Worm (Caenorhabditis elegans) whole organism, young adult: ENCODE results near the gene cec-1.
A peak's percentile ranks its signal among the peaks of the same experiment; 100 is the strongest.

Source experiments
- F22D6.2 ChIP-seq: sonication (generic microtip); optimal IDR thresholded peaks from 2 replicates; lab custom pipeline; 2016; ENCODE audit warnings: mild to moderate bottlenecking, missing genetic modification characterization, missing compliant biosample characterization
- bed-1 ChIP-seq: fragments of 200-800 bp; sonication (Bioruptor generic); IDR thresholded peaks from 2 replicates; pipeline ENCODE4 v1.3.6; 2022; ENCODE audit warnings: missing genetic modification reagents, missing genetic modification characterization, missing compliant biosample characterization
- lin-35 ChIP-seq, 3 experiments: fragments of 150-350 bp in 2 of 3; sonication (generic microtip) in 1 of 3; optimal IDR thresholded peaks; 2 replicates each; lab custom pipeline; 2014 to 2018; ENCODE audit warnings: missing biosample characterization in 3 of 3, missing genetic modification characterization in 3 of 3, missing genetic modification reagents in 3 of 3
- lsy-27 ChIP-seq: sonication (generic microtip); optimal IDR thresholded peaks from 2 replicates; lab custom pipeline; 2017; ENCODE audit warnings: missing genetic modification characterization, mild to moderate bottlenecking, missing compliant biosample characterization, antibody characterized with exemption, missing genotype, borderline replicate concordance; ENCODE audit not compliant: insufficient read depth
- nhr-80 ChIP-seq: sonication (generic microtip); optimal IDR thresholded peaks from 2 replicates; lab custom pipeline; 2016; ENCODE audit warnings: missing genetic modification characterization, missing compliant biosample characterization
- nhr-90 ChIP-seq: sonication (generic microtip); optimal IDR thresholded peaks from 2 replicates; lab custom pipeline; 2016; ENCODE audit warnings: missing genotype, mild to moderate bottlenecking, missing genetic modification characterization, missing compliant biosample characterization
- somi-1 ChIP-seq: fragments of 200-800 bp; sonication (Bioruptor generic); optimal IDR thresholded peaks from 2 replicates; lab custom pipeline; 2018; ENCODE audit warnings: mild to moderate bottlenecking, missing genetic modification characterization, missing compliant biosample characterization
- unc-62 ChIP-seq: fragments of 150-350 bp; optimal IDR thresholded peaks from 2 replicates; lab custom pipeline; 2014; ENCODE audit warnings: missing biosample characterization, missing genetic modification reagents, missing genetic modification characterization

DNA sequence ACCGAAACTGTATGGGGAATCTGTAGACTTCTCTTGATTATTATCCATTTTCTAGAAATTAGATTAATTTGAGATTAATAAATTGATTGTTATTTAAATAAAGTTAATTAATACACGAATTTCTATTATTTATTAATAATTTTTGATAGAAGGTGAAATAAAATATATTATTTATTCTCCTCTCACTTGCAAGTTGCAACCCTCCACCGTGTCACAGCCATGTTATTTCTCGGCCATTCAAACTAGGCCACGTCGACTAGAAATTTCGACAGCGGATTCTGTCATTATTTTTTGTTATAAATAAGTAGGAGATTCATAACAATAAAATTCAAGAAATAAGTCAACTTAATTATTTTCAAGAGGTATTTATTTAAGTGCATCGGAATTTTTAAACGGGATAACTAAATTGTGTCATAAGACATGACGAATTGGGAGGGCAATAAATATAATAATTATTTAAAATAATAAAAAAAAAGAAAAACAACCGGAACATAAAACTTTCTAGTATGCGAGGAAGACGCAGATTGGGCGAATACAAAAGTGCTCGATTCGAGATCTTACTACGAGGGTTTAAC, 17.5 kb downstream of the cec-1 start, which contains the start of gene ufbp-1:
- TF ChIP-seq unc-62 (no peak), nhr-90 (tag; lab: Kevin White, UChicago) (no peak), lsy-27 (tag; lab: Kevin White, UChicago) (no peak), nhr-80 (tag; lab: Kevin White, UChicago) (peak; percentile 44), somi-1 (GFP tag; lab: Kevin White, UChicago) (peak; percentile 40), bed-1 (GFP tag; lab: Robert Waterston, UW) (no peak), F22D6.2 (tag; lab: Kevin White, UChicago) (no peak), lin-35 (GFP tag; optimal IDR thresholded peaks at IDR 0.05; lab: Kevin White, UChicago) (peak in 1 of 3 experiments; percentile 61)
